Fruit fly (Drosophila melanogaster) Kc167 (cell line): ENCODE results near the gene CG7394.
"Not testable (repeated sequence)": the region's sequence is repeated elsewhere in the genome, so short reads cannot be mapped to it uniquely, and the experiment has no call there.

Source experiments
- Myc ChIP-seq: fragments of >200 bp; optimal IDR thresholded peaks from 2 replicates; lab custom pipeline; 2017; ENCODE audit warnings: missing external identifiers
- Sin3A ChIP-seq: fragments of >200 bp; optimal IDR thresholded peaks from 2 replicates; lab custom pipeline; 2018; ENCODE audit warnings: missing external identifiers
- h ChIP-seq: fragments of >200 bp; optimal IDR thresholded peaks from 3 replicates; lab custom pipeline; 2018; ENCODE audit warnings: missing external identifiers
- insv ChIP-seq: fragments of >200 bp; optimal IDR thresholded peaks from 3 replicates; lab custom pipeline; 2018; ENCODE audit warnings: missing external identifiers
- psq ChIP-seq: fragments of >200 bp; optimal IDR thresholded peaks from 2 replicates; lab custom pipeline; 2017; ENCODE audit warnings: missing external identifiers
- ttk ChIP-seq: sonication (Bioruptor generic); optimal IDR thresholded peaks from 2 replicates; lab custom pipeline; 2017; ENCODE audit warnings: missing external identifiers

Gene CG7394

dm6 chr3L:11556637-11557036 lies 5.2 kb upstream of the CG7394 start:
- no peak for TF ChIP-seq ttk (lab: Kevin White, UChicago)
- TF ChIP-seq Sin3A (lab: Kevin White, UChicago) = no peak

- TF ChIP-seq Sin3A (lab: Kevin White, UChicago) = no peak
- TF ChIP-seq psq (lab: Kevin White, UChicago) = no peak
Observed at dm6 chr3L:11557209-11557608, 4.6 kb upstream of the CG7394 start.

- TF ChIP-seq h = no peak
- TF ChIP-seq Sin3A (lab: Kevin White, UChicago) = no peak
- no peak for TF ChIP-seq insv (lab: Kevin White, UChicago)
- no peak for TF ChIP-seq Myc (lab: Kevin White, UChicago)
- TF ChIP-seq psq (lab: Kevin White, UChicago) = no peak
- TF ChIP-seq ttk (lab: Kevin White, UChicago) = no peak
Observed at dm6 chr3L:11560885-11561284, 911 bp upstream of the CG7394 start.

- TF ChIP-seq Sin3A (lab: Kevin White, UChicago) (no peak), Myc (lab: Kevin White, UChicago) (no peak), insv (lab: Kevin White, UChicago) (no peak), h (no peak), ttk (lab: Kevin White, UChicago) (no peak), psq (lab: Kevin White, UChicago) (no peak)
Observed at dm6 chr3L:11563972-11564533, 2.3 kb downstream of the CG7394 start, which contains the start of the genes CG46412 and CG33267. Gene CG46412, minus strand, starts transcription at chr3L:11564072. Gene CG33267, plus strand, starts transcription at chr3L:11564483.

dm6 chr3L:11574563-11574962 lies 12.8 kb downstream of the CG7394 start, which contains the start of gene CG33490:
Gene CG33490, minus strand, starts transcription at chr3L:11574663.
- TF ChIP-seq Sin3A (lab: Kevin White, UChicago) (no peak), ttk (lab: Kevin White, UChicago) (no peak), h (no peak), psq (lab: Kevin White, UChicago) (no peak), insv (lab: Kevin White, UChicago) (no peak)

dm6 chr3L:11576944-11577343 lies 15.1 kb downstream of the CG7394 start, which contains the start of gene CG33489:
Gene CG33489, minus strand, starts transcription at chr3L:11577044.
- not testable (repeated sequence) for TF ChIP-seq Myc, insv, Sin3A (lab: Kevin White, UChicago)

dm6 chr3L:11577395-11577794 lies 15.6 kb downstream of the CG7394 start, which contains the start of gene CG33271:
Gene CG33271, minus strand, starts transcription at chr3L:11577495.
- no peak for TF ChIP-seq h
- TF ChIP-seq ttk (lab: Kevin White, UChicago) = no peak
- no peak for TF ChIP-seq Sin3A (lab: Kevin White, UChicago)
- TF ChIP-seq Myc (lab: Kevin White, UChicago) = no peak
- TF ChIP-seq psq (lab: Kevin White, UChicago) = no peak
- no peak for TF ChIP-seq insv (lab: Kevin White, UChicago)

dm6 chr3L:11578211-11578673 lies 16.4 kb downstream of the CG7394 start, which contains the start of gene CG33270:
Gene CG33270, minus strand, starts transcription at chr3L:11578623.
- TF ChIP-seq Sin3A (lab: Kevin White, UChicago) (no peak), ttk (lab: Kevin White, UChicago) (no peak), Myc (lab: Kevin White, UChicago) (no peak), insv (lab: Kevin White, UChicago) (no peak), psq (lab: Kevin White, UChicago) (no peak), h (no peak)

- TF ChIP-seq psq (lab: Kevin White, UChicago) (no peak), Myc (lab: Kevin White, UChicago) (no peak), insv (lab: Kevin White, UChicago) (no peak), h (no peak), ttk (lab: Kevin White, UChicago) (no peak), Sin3A (lab: Kevin White, UChicago) (no peak)
Observed at dm6 chr3L:11578847-11579246, 17.1 kb downstream of the CG7394 start.

- TF ChIP-seq ttk (lab: Kevin White, UChicago) = no peak
- TF ChIP-seq psq (lab: Kevin White, UChicago) = no peak
- no peak for TF ChIP-seq Myc (lab: Kevin White, UChicago)
- no peak for TF ChIP-seq h
- TF ChIP-seq Sin3A (lab: Kevin White, UChicago) = no peak
- TF ChIP-seq insv (lab: Kevin White, UChicago) = no peak
Observed at dm6 chr3L:11579919-11580318, 18.1 kb downstream of the CG7394 start, which contains the start of gene CG43390. Gene CG43390, minus strand, starts transcription at chr3L:11579950.

- TF ChIP-seq Myc (lab: Kevin White, UChicago) (no peak), psq (lab: Kevin White, UChicago) (no peak), h (no peak), ttk (lab: Kevin White, UChicago) (no peak), Sin3A (lab: Kevin White, UChicago) (no peak), insv (lab: Kevin White, UChicago) (no peak)
Observed at dm6 chr3L:11580919-11581318, 19.1 kb downstream of the CG7394 start, which contains the start of gene CG43391. Gene CG43391, minus strand, starts transcription at chr3L:11581019.

- no peak for TF ChIP-seq ttk (lab: Kevin White, UChicago)
- no peak for TF ChIP-seq Sin3A (lab: Kevin White, UChicago)
- TF ChIP-seq h = no peak
Observed at dm6 chr3L:11582097-11582496, 20.3 kb downstream of the CG7394 start, which contains the start of gene CG33269. Gene CG33269, minus strand, starts transcription at chr3L:11582197.
